Worm (Caenorhabditis elegans): ENCODE measurements around the gene nhr-231.

- TF ChIP-seq lin-13 (GFP tag; optimal IDR thresholded peaks at IDR 0.05) (no peak), unc-39 (tag; optimal IDR thresholded peaks at IDR 0.05) (no peak), mep-1 (tag; optimal IDR thresholded peaks at IDR 0.05) (no peak), nhr-6 (tag; optimal IDR thresholded peaks at IDR 0.05) (no peak), skn-1 (tag; optimal IDR thresholded peaks at IDR 0.05) (no peak)
Measured at ce11 chrV:18772761-18773160, 18.0 kb upstream of the nhr-231 start, which contains the start of gene clec-257.

All from whole organism, L4 larva.